Worm (Caenorhabditis elegans): ENCODE measurements around the gene C16A3.6.

DNA sequence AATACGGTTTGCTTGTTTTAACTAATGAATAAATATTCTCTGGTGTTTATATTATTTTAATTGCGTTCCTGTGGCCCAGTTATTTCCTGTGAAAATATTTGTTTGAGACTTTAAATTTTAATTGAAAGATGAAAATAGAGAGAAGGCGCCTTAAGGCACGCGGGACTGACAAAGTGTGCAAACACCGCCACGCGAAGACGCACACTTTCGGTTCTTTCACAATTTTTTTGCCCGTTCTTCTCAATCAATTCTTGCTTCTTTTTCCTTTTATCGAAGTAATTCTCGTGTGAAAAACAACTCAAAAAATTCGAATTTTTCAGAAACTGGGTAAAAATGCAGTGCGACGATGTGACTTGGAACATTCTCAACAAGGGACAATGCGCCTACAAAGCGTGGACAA lies at the start of gene C16A3.6:
- no peak for TF ChIP-seq lin-13 (GFP tag; optimal IDR thresholded peaks at IDR 0.05)
- TF ChIP-seq nhr-6 (tag; optimal IDR thresholded peaks at IDR 0.05) = no peak
- TF ChIP-seq ztf-11 (tag; optimal IDR thresholded peaks at IDR 0.05) = no peak
- TF ChIP-seq unc-62 (GFP tag; optimal IDR thresholded peaks at IDR 0.05) = no peak
- TF ChIP-seq elt-3 (tag; optimal IDR thresholded peaks at IDR 0.05) = no peak
- no peak for TF ChIP-seq egl-27 (tag; optimal IDR thresholded peaks at IDR 0.05)
- no peak for TF ChIP-seq R02D3.7 (tag; optimal IDR thresholded peaks at IDR 0.05)
- no peak for TF ChIP-seq snpc-4 (tag; optimal IDR thresholded peaks at IDR 0.05)
- TF ChIP-seq ama-1 (optimal IDR thresholded peaks at IDR 0.05) = no peak
- no peak for TF ChIP-seq fos-1 (tag; optimal IDR thresholded peaks at IDR 0.05)
- TF ChIP-seq sma-9 (GFP tag; optimal IDR thresholded peaks at IDR 0.05) = no peak
- TF ChIP-seq sma-9 (tag; optimal IDR thresholded peaks at IDR 0.05) = no peak
- peak; percentile 9 to 69 for TF ChIP-seq lsy-2 (tag; optimal IDR thresholded peaks at IDR 0.05)
- TF ChIP-seq ZK546.5 (tag; optimal IDR thresholded peaks at IDR 0.05) = no peak
- TF ChIP-seq nhr-237 (tag; optimal IDR thresholded peaks at IDR 0.05) = no peak
